Worm (Caenorhabditis elegans) whole organism, L2 larva: Measurements from ENCODE around the gene H37A05.4.

ENCODE experiments used
- C34F6.9 ChIP-seq: fragments of 150-350 bp; optimal IDR thresholded peaks from 2 replicates; lab custom pipeline; 2014; ENCODE audit warnings: missing biosample characterization, missing genetic modification characterization
- F13H6.1 ChIP-seq: sonication (generic microtip); optimal IDR thresholded peaks from 2 replicates; lab custom pipeline; 2016; ENCODE audit warnings: missing genetic modification characterization, missing compliant biosample characterization
- ZK546.5 ChIP-seq: sonication (generic microtip); optimal IDR thresholded peaks from 2 replicates; lab custom pipeline; 2017; ENCODE audit warnings: missing biosample characterization, missing genetic modification characterization
- alr-1 ChIP-seq: fragments of 150-350 bp; optimal IDR thresholded peaks from 2 replicates; lab custom pipeline; 2014; ENCODE audit warnings: missing biosample characterization, missing genetic modification characterization
- aly-2 ChIP-seq: fragments of 150-350 bp; optimal IDR thresholded peaks from 2 replicates; lab custom pipeline; 2014; ENCODE audit warnings: missing biosample characterization, missing genetic modification characterization
- ama-1 ChIP-seq: fragments of 150-350 bp; optimal IDR thresholded peaks from 2 replicates; lab custom pipeline; 2018; ENCODE audit warnings: inconsistent platforms
- blmp-1 ChIP-seq: sonication (generic microtip); optimal IDR thresholded peaks from 2 replicates; lab custom pipeline; 2017; ENCODE audit warnings: missing genetic modification characterization, mild to moderate bottlenecking, missing compliant biosample characterization, antibody characterized with exemption, moderate library complexity; ENCODE audit not compliant: insufficient read depth
- ceh-16 ChIP-seq: fragments of 150-350 bp; optimal IDR thresholded peaks from 2 replicates; lab custom pipeline; 2014; ENCODE audit warnings: missing biosample characterization, missing genetic modification characterization
- ceh-82 ChIP-seq: fragments of 150-350 bp; optimal IDR thresholded peaks from 2 replicates; lab custom pipeline; 2014; ENCODE audit warnings: missing biosample characterization, missing genetic modification characterization
- crh-2 ChIP-seq: sonication (generic microtip); optimal IDR thresholded peaks from 2 replicates; lab custom pipeline; 2017; ENCODE audit warnings: missing biosample characterization, missing genetic modification characterization
- dmd-4 ChIP-seq: sonication (generic microtip); optimal IDR thresholded peaks from 2 replicates; lab custom pipeline; 2017; ENCODE audit warnings: missing biosample characterization, missing genetic modification characterization
- elt-1 ChIP-seq: fragments of 150-350 bp; optimal IDR thresholded peaks from 2 replicates; lab custom pipeline; 2014; ENCODE audit warnings: missing biosample characterization, missing genetic modification characterization
- gmeb-1 ChIP-seq: fragments of 150-350 bp; optimal IDR thresholded peaks from 2 replicates; lab custom pipeline; 2014; ENCODE audit warnings: missing biosample characterization, missing genetic modification characterization
- lin-11 ChIP-seq: fragments of 150-350 bp; sonication (generic microtip); optimal IDR thresholded peaks from 2 replicates; lab custom pipeline; 2014; ENCODE audit warnings: missing biosample characterization, missing genetic modification characterization, inconsistent platforms, mixed read lengths
- lin-13 ChIP-seq: fragments of 150-350 bp; optimal IDR thresholded peaks from 2 replicates; lab custom pipeline; 2014; ENCODE audit warnings: missing biosample characterization, missing genetic modification reagents, missing genetic modification characterization
- lin-39 ChIP-seq: fragments of 150-350 bp; optimal IDR thresholded peaks from 2 replicates; lab custom pipeline; 2014; ENCODE audit warnings: missing biosample characterization, missing genetic modification reagents, missing genetic modification characterization
- mab-5 ChIP-seq: fragments of 150-350 bp; optimal IDR thresholded peaks from 2 replicates; lab custom pipeline; 2014; ENCODE audit warnings: missing biosample characterization, missing genetic modification characterization
- mdl-1 ChIP-seq, 2 experiments: fragments of 150-350 bp in 1 of 2; sonication (generic microtip) in 1 of 2; optimal IDR thresholded peaks; 2 replicates each; lab custom pipeline; 2017; ENCODE audit warnings: missing biosample characterization in 2 of 2, missing genetic modification characterization in 2 of 2
- nhr-10 ChIP-seq: sonication (generic microtip); optimal IDR thresholded peaks from 2 replicates; lab custom pipeline; 2017; ENCODE audit warnings: missing biosample characterization, missing genetic modification characterization
- nhr-12 ChIP-seq: fragments of 150-350 bp; optimal IDR thresholded peaks from 2 replicates; lab custom pipeline; 2014; ENCODE audit warnings: missing biosample characterization, missing genetic modification characterization
- nhr-129 ChIP-seq: fragments of 150-350 bp; optimal IDR thresholded peaks from 2 replicates; lab custom pipeline; 2014; ENCODE audit warnings: missing biosample characterization, missing genetic modification characterization
- nhr-21 ChIP-seq: fragments of 150-350 bp; optimal IDR thresholded peaks from 2 replicates; lab custom pipeline; 2014; ENCODE audit warnings: missing biosample characterization, missing genetic modification characterization
- nhr-23 ChIP-seq: fragments of 150-350 bp; optimal IDR thresholded peaks from 2 replicates; lab custom pipeline; 2014; ENCODE audit warnings: missing biosample characterization, missing genetic modification reagents, missing genetic modification characterization
- nhr-237 ChIP-seq: fragments of 150-350 bp; optimal IDR thresholded peaks from 2 replicates; lab custom pipeline; 2014; ENCODE audit warnings: missing biosample characterization, missing genetic modification characterization
- nhr-25 ChIP-seq: fragments of 150-350 bp; sonication (generic microtip); optimal IDR thresholded peaks from 3 replicates; lab custom pipeline; 2014; ENCODE audit warnings: missing biosample characterization, missing genetic modification characterization
- nhr-6 ChIP-seq: fragments of 150-350 bp; optimal IDR thresholded peaks from 2 replicates; lab custom pipeline; 2014; ENCODE audit warnings: missing biosample characterization, missing genetic modification characterization
- nhr-77 ChIP-seq: fragments of 150-350 bp; optimal IDR thresholded peaks from 2 replicates; lab custom pipeline; 2014; ENCODE audit warnings: missing biosample characterization, missing genetic modification characterization
- peb-1 ChIP-seq: fragments of 150-350 bp; optimal IDR thresholded peaks from 2 replicates; lab custom pipeline; 2014; ENCODE audit warnings: missing biosample characterization, missing genetic modification characterization
- sem-4 ChIP-seq: fragments of 150-350 bp; optimal IDR thresholded peaks from 2 replicates; lab custom pipeline; 2014; ENCODE audit warnings: missing biosample characterization, missing genetic modification reagents, missing genetic modification characterization
- skn-1 ChIP-seq: sonication (generic microtip); optimal IDR thresholded peaks from 2 replicates; lab custom pipeline; 2017; ENCODE audit warnings: missing biosample characterization, missing genetic modification characterization
- sma-3 ChIP-seq: sonication (generic microtip); optimal IDR thresholded peaks from 2 replicates; lab custom pipeline; 2016; ENCODE audit warnings: missing genetic modification reagents, missing genetic modification characterization, missing compliant biosample characterization
- sma-9 ChIP-seq, 2 experiments: fragments of 150-350 bp in 1 of 2; sonication (generic microtip) in 1 of 2; optimal IDR thresholded peaks; 2 replicates each; lab custom pipeline; 2014 to 2016; ENCODE audit warnings: missing genetic modification characterization in 2 of 2, mild to moderate bottlenecking in 1 of 2, missing biosample characterization in 1 of 2, missing compliant biosample characterization in 1 of 2, missing genetic modification reagents in 1 of 2, moderate library complexity in 1 of 2
- unc-39 ChIP-seq: fragments of 150-350 bp; optimal IDR thresholded peaks from 2 replicates; lab custom pipeline; 2014; ENCODE audit warnings: missing biosample characterization, missing genetic modification characterization
- unc-55 ChIP-seq: fragments of 150-350 bp; sonication (generic microtip); optimal IDR thresholded peaks from 3 replicates; lab custom pipeline; 2014; ENCODE audit warnings: missing biosample characterization, missing genetic modification reagents, missing genetic modification characterization
- unc-62 ChIP-seq: fragments of 150-350 bp; optimal IDR thresholded peaks from 2 replicates; lab custom pipeline; 2014; ENCODE audit warnings: missing biosample characterization, missing genetic modification reagents, missing genetic modification characterization
- zag-1 ChIP-seq: fragments of 150-350 bp; optimal IDR thresholded peaks from 2 replicates; lab custom pipeline; 2014; ENCODE audit warnings: missing biosample characterization, missing genetic modification characterization
- ztf-1 ChIP-seq: fragments of 200-800 bp; sonication (Bioruptor generic); conservative IDR thresholded peaks from 2 replicates; pipeline ENCODE4 v1.3.6; 2022; ENCODE audit warnings: missing genetic modification characterization, missing compliant biosample characterization
- ztf-11 ChIP-seq: sonication (generic microtip); optimal IDR thresholded peaks from 2 replicates; lab custom pipeline; 2017; ENCODE audit warnings: missing biosample characterization, missing genetic modification characterization
- ztf-4 ChIP-seq: fragments of 150-350 bp; optimal IDR thresholded peaks from 2 replicates; lab custom pipeline; 2014; ENCODE audit warnings: missing biosample characterization, missing genetic modification characterization

The H37A05.4 gene

DNA sequence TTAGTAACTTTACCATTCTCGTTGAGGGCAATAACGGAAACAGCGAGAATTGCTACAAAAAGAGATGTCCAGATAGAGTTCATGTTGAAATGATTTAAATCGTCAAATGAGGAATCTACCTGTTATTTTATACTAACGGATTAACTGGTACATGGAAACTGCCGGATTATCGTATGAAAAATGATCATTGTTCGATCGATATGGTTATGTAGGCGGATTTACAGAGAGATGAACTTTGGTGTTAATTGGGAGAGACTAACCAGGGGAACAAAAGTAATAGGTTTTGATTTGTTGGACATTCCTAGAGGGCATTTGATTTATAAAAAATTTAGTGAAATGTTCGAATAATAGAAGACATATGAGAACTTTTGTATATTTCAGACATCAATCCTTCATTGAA is 37.8 kb downstream of the H37A05.4 start, which contains the start of gene spig-9:
spig-9 (minus strand) TSS at position 101 of the 400 bp plus-strand sequence.
- TF ChIP-seq nhr-23 (no peak), unc-39 (tag; lab: Kevin White, UChicago) (no peak), nhr-237 (tag; lab: Kevin White, UChicago) (no peak), nhr-6 (tag; lab: Kevin White, UChicago) (no peak), lin-13 (GFP tag; lab: Kevin White, UChicago) (no peak), nhr-12 (tag; lab: Kevin White, UChicago) (no peak), lin-39 (tag; lab: Kevin White, UChicago) (no peak), nhr-10 (tag; lab: Kevin White, UChicago) (no peak), C34F6.9 (tag; lab: Kevin White, UChicago) (no peak), sma-3 (GFP tag; lab: Kevin White, UChicago) (no peak), peb-1 (no peak), gmeb-1 (tag; lab: Kevin White, UChicago) (no peak), crh-2 (tag; lab: Kevin White, UChicago) (no peak), lin-11 (tag; lab: Kevin White, UChicago) (no peak), mdl-1 (tag; optimal IDR thresholded peaks at IDR 0.05; lab: Kevin White, UChicago) (no peak)
- TF ChIP-seq, all 48 proteins: peak for 0

DNA sequence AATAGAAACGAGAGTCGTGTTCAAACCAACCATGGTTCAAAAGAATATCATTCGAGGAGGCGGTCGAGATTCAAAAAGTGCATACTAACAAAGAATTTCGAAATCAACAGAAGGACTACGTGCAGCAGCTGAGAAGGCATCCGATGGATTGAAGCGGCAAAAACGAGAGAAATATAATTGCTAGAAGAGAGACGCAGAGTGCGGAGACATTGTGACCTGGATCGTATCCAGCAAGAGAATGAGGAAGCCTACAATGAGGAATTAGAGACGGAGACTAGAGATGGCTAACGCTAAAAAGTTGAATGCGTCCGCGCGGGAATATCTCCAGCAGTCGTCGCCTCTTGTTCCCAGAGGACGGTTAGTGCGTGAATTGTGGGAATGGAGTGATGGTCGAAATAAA is 39.8 kb downstream of the H37A05.4 start:
- peak; percentile 20 for TF ChIP-seq nhr-21
- TF ChIP-seq elt-1 (tag; lab: Kevin White, UChicago): no peak
- TF ChIP-seq nhr-77 (tag; lab: Kevin White, UChicago): no peak
- TF ChIP-seq, all 48 proteins: peak for 1

DNA sequence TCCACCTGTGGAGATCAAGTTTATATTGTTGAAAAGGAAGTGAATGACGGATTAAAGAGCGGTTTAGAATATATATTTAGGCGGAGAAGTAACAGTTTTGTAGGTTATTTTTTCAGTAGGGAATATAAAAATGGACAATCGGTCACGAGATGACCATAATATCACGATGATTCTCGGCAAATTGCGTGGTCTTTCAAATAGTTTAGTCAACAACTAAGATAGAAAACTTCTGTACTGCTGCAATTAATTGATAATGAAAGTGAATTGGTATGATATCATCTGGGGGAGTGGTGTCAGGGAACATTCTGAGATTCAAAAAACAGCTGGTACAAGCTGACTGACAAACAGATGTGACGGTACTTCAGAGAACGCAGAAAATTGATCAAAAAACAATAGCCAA is 41.1 kb downstream of the H37A05.4 start:
- TF ChIP-seq ceh-82 (no peak), lin-39 (tag; lab: Kevin White, UChicago) (no peak), sma-9 (GFP tag; optimal IDR thresholded peaks at IDR 0.05; lab: Kevin White, UChicago) (peak; percentile 44), sma-9 (tag; optimal IDR thresholded peaks at IDR 0.05; lab: Kevin White, UChicago) (no peak), skn-1 (no peak), aly-2 (tag; lab: Kevin White, UChicago) (no peak), lin-13 (GFP tag; lab: Kevin White, UChicago) (no peak), mdl-1 (tag; optimal IDR thresholded peaks at IDR 0.05; lab: Kevin White, UChicago) (no peak), lin-11 (tag; lab: Kevin White, UChicago) (no peak), elt-1 (tag; lab: Kevin White, UChicago) (no peak), unc-55 (no peak), sma-3 (GFP tag; lab: Kevin White, UChicago) (peak; percentile 60), zag-1 (tag; lab: Kevin White, UChicago) (no peak), nhr-129 (no peak), alr-1 (tag; lab: Kevin White, UChicago) (no peak), nhr-23 (no peak), unc-39 (tag; lab: Kevin White, UChicago) (no peak), sem-4 (tag; lab: Kevin White, UChicago) (no peak), nhr-10 (tag; lab: Kevin White, UChicago) (no peak), blmp-1 (tag; lab: Kevin White, UChicago) (peak; percentile 90), crh-2 (tag; lab: Kevin White, UChicago) (peak; percentile 15), dmd-4 (tag; lab: Kevin White, UChicago) (no peak), ztf-1 (GFP tag; lab: Robert Waterston, UW) (no peak), F13H6.1 (tag; lab: Kevin White, UChicago) (no peak), ZK546.5 (tag; lab: Kevin White, UChicago) (no peak), nhr-25 (tag; lab: Kevin White, UChicago) (peak; percentile 36), peb-1 (no peak), gmeb-1 (tag; lab: Kevin White, UChicago) (no peak), ama-1 (lab: Kevin White, UChicago) (no peak), ztf-11 (tag; lab: Kevin White, UChicago) (no peak), C34F6.9 (tag; lab: Kevin White, UChicago) (no peak), unc-62 (GFP tag; lab: Kevin White, UChicago) (no peak), ztf-4 (no peak), ceh-16 (tag; lab: Kevin White, UChicago) (no peak), mab-5 (tag; lab: Kevin White, UChicago) (no peak)
